Worm (Caenorhabditis elegans): ENCODE results near the gene R12B2.7.

R12B2.7 gene

ce11 chrIII:5842920-5843319, 28.1 kb downstream of the R12B2.7 start:
- TF ChIP-seq F44E2.7 (GFP tag; IDR thresholded peaks at IDR 0.05), result no peak
- no peak for TF ChIP-seq nhr-25 (tag; optimal IDR thresholded peaks at IDR 0.05; ENCODE audit: borderline replicate concordance, insufficient read depth)
- TF ChIP-seq zip-2 (tag; optimal IDR thresholded peaks at IDR 0.05), result no peak
- no peak for TF ChIP-seq snpc-4 (tag; optimal IDR thresholded peaks at IDR 0.05)
- no peak for TF ChIP-seq T26A8.4 (GFP tag; IDR thresholded peaks at IDR 0.05)
- TF ChIP-seq nhr-77 (tag; optimal IDR thresholded peaks at IDR 0.05), result no peak
- no peak for TF ChIP-seq nhr-111 (GFP tag; optimal IDR thresholded peaks at IDR 0.05)
- peak; percentile 38; the same call in 1 of the 2 replicates for TF ChIP-seq ctbp-1 (GFP tag; IDR thresholded peaks at IDR 0.05)
- TF ChIP-seq mdl-1 (tag; optimal IDR thresholded peaks at IDR 0.05), result no peak
- TF ChIP-seq mep-1 (tag; optimal IDR thresholded peaks at IDR 0.05), result peak; percentile 23
- peak; percentile 29 for TF ChIP-seq fkh-10 (GFP tag; optimal IDR thresholded peaks at IDR 0.05)
- TF ChIP-seq F37D6.2 (tag; optimal IDR thresholded peaks at IDR 0.05), result no peak
- TF ChIP-seq zfp-2 (tag; optimal IDR thresholded peaks at IDR 0.05), result no peak
- TF ChIP-seq hlh-11 (tag; optimal IDR thresholded peaks at IDR 0.05), result peak; percentile 20
- no peak for TF ChIP-seq spr-3 (GFP tag; optimal IDR thresholded peaks at IDR 0.05)
- TF ChIP-seq ZK337.2 (GFP tag; IDR thresholded peaks at IDR 0.05), result no peak
- no peak for TF ChIP-seq saeg-2 (GFP tag; IDR thresholded peaks at IDR 0.05)
- no peak for TF ChIP-seq daf-19 (GFP tag; conservative IDR thresholded peaks at IDR 0.05)
- TF ChIP-seq Y75B8A.6 (GFP tag; IDR thresholded peaks at IDR 0.05), result no peak
- no peak for TF ChIP-seq lin-13 (GFP tag; optimal IDR thresholded peaks at IDR 0.05)
- no peak for TF ChIP-seq D1046.2 (GFP tag; IDR thresholded peaks at IDR 0.05)
- no peak for TF ChIP-seq ces-1 (GFP tag; optimal IDR thresholded peaks at IDR 0.05)
- TF ChIP-seq lim-7 (GFP tag; IDR thresholded peaks at IDR 0.05), result no peak
- TF ChIP-seq nhr-102 (tag; optimal IDR thresholded peaks at IDR 0.05), result no peak
- no peak for TF ChIP-seq nhr-237 (tag; optimal IDR thresholded peaks at IDR 0.05)
- TF ChIP-seq ceh-44 (GFP tag; IDR thresholded peaks at IDR 0.05), result no peak
- TF ChIP-seq mes-2 (tag; optimal IDR thresholded peaks at IDR 0.05; ENCODE audit: poor library complexity, severe bottlenecking), result peak; percentile 13
- TF ChIP-seq F10B5.3 (tag; optimal IDR thresholded peaks at IDR 0.05), result no peak
- TF ChIP-seq aly-2 (tag; optimal IDR thresholded peaks at IDR 0.05), result no peak
- no peak for TF ChIP-seq zip-11 (GFP tag; IDR thresholded peaks at IDR 0.05)
- no peak for TF ChIP-seq lin-1 (GFP tag; IDR thresholded peaks at IDR 0.05)
- no peak for TF ChIP-seq dmd-9 (GFP tag; IDR thresholded peaks at IDR 0.05)
- no peak for TF ChIP-seq ceh-62 (tag; optimal IDR thresholded peaks at IDR 0.05)
- no peak for TF ChIP-seq fos-1 (tag; optimal IDR thresholded peaks at IDR 0.05)
- no peak for TF ChIP-seq set-16 (GFP tag; IDR thresholded peaks at IDR 0.05)
- TF ChIP-seq daf-12 (tag; optimal IDR thresholded peaks at IDR 0.05), result no peak
- TF ChIP-seq madf-9 (GFP tag; conservative IDR thresholded peaks at IDR 0.05), result no peak
- TF ChIP-seq lsy-2 (tag; optimal IDR thresholded peaks at IDR 0.05), result peak in 1 of 2 experiments; percentile 26
- no peak for TF ChIP-seq unc-39 (tag; optimal IDR thresholded peaks at IDR 0.05)
- no peak for TF ChIP-seq duxl-1 (tag; optimal IDR thresholded peaks at IDR 0.05; ENCODE audit: poor library complexity)
- no peak for TF ChIP-seq spr-1 (tag; optimal IDR thresholded peaks at IDR 0.05)
- no peak for TF ChIP-seq gei-8 (GFP tag; optimal IDR thresholded peaks at IDR 0.05)
- no peak for TF ChIP-seq aha-1 (tag)
- no peak for TF ChIP-seq nhr-28 (tag; optimal IDR thresholded peaks at IDR 0.05)
- TF ChIP-seq nhr-76 (tag; optimal IDR thresholded peaks at IDR 0.05), result no peak
- no peak for TF ChIP-seq R02D3.7 (tag; optimal IDR thresholded peaks at IDR 0.05)
- no peak for TF ChIP-seq lin-29 (GFP tag; IDR thresholded peaks at IDR 0.05)
- no peak for TF ChIP-seq Y5F2A.4 (GFP tag; optimal IDR thresholded peaks at IDR 0.05)
- TF ChIP-seq dmd-6 (GFP tag; IDR thresholded peaks at IDR 0.05), result no peak
- no peak for TF ChIP-seq nhr-11 (tag; optimal IDR thresholded peaks at IDR 0.05)
- TF ChIP-seq hmg-1.1 (GFP tag; IDR thresholded peaks at IDR 0.05), result no peak
- TF ChIP-seq nhr-10 (tag; optimal IDR thresholded peaks at IDR 0.05), result no peak
- TF ChIP-seq cey-2 (tag; optimal IDR thresholded peaks at IDR 0.05; ENCODE audit: borderline replicate concordance, insufficient read depth), result no peak

Data from whole organism, L4 larva.